Fruit fly (Drosophila melanogaster) ovary, adult (tissue): Measurements from ENCODE around the gene Cul5.
A peak's percentile ranks its signal among the peaks of the same experiment; 100 is the strongest.

ENCODE experiments used
- CG17801 ChIP-seq: fragments of 200-800 bp; optimal IDR thresholded peaks from 2 replicates; lab custom pipeline; 2019; ENCODE audit warnings: missing biosample characterization, mild to moderate bottlenecking, missing genetic modification characterization, moderate library complexity; ENCODE audit not compliant: partially characterized antibody

Cul5 gene

dm6 chr3R:29082511-29083296 lies 19.9 kb upstream of the Cul5 start:
- no peak for TF ChIP-seq CG17801

- no peak for TF ChIP-seq CG17801
These were observed 19.3 kb upstream of the Cul5 start for dm6 chr3R:29082034-29082433.

dm6 chr3R:29077572-29077971 lies 14.8 kb upstream of the Cul5 start:
- no peak for TF ChIP-seq CG17801

dm6 chr3R:29076609-29077008 lies 13.8 kb upstream of the Cul5 start:
- TF ChIP-seq CG17801 = peak; percentile 7

- no peak for TF ChIP-seq CG17801
These were observed 13.0 kb upstream of the Cul5 start for dm6 chr3R:29075631-29076398.

- TF ChIP-seq CG17801 = peak; percentile 9
These were observed 11.3 kb upstream of the Cul5 start for dm6 chr3R:29074001-29074609.

- TF ChIP-seq CG17801 = no peak
These were observed 10.1 kb upstream of the Cul5 start for dm6 chr3R:29072834-29073233.

- TF ChIP-seq CG17801 = no peak
These were observed 8.4 kb upstream of the Cul5 start for dm6 chr3R:29071141-29071540.

dm6 chr3R:29069208-29070072 lies 6.7 kb upstream of the Cul5 start:
- TF ChIP-seq CG17801 = no peak

dm6 chr3R:29068430-29069207 lies 5.8 kb upstream of the Cul5 start:
- TF ChIP-seq CG17801 = no peak

- no peak for TF ChIP-seq CG17801
These were observed 4.3 kb upstream of the Cul5 start for dm6 chr3R:29067091-29067490.

- no peak for TF ChIP-seq CG17801
These were observed 3.5 kb upstream of the Cul5 start for dm6 chr3R:29066285-29066684.

dm6 chr3R:29064682-29065100 lies 1.9 kb upstream of the Cul5 start:
- TF ChIP-seq CG17801 = no peak

- no peak for TF ChIP-seq CG17801
These were observed 1.2 kb upstream of the Cul5 start for dm6 chr3R:29063921-29064460.

- TF ChIP-seq CG17801 = peak; percentile 39
These were observed 589 bp upstream of the Cul5 start for dm6 chr3R:29063207-29063920.
